Worm (Caenorhabditis elegans): ENCODE data around the gene clec-174.
"Not testable (repeated sequence)": the region's sequence is repeated elsewhere in the genome, so short reads cannot be mapped to it uniquely, and the experiment has no call there.

The clec-174 gene

ce11 chrIV:3960396-3960795 is 18.9 kb upstream of the clec-174 start, which contains the start of gene clec-75:
Gene clec-75 (plus strand): TSS chrIV:3960734.
- TF ChIP-seq pqm-1 (tag; optimal IDR thresholded peaks at IDR 0.05) (peak; percentile 73), daf-16 (GFP tag; optimal IDR thresholded peaks at IDR 0.05) (no peak), daf-16 (tag; optimal IDR thresholded peaks at IDR 0.05) (peak; percentile 67), nhr-28 (tag; optimal IDR thresholded peaks at IDR 0.05) (peak; percentile 43), dmd-6 (GFP tag; IDR thresholded peaks at IDR 0.05) (peak; percentile 29; the same call in 1 of the 2 replicates), dpl-1 (GFP tag; optimal IDR thresholded peaks at IDR 0.05) (no peak), spr-1 (tag; optimal IDR thresholded peaks at IDR 0.05) (no peak)

ce11 chrIV:3956705-3957104 is 15.2 kb upstream of the clec-174 start, which contains the start of gene clec-74:
Gene clec-74 (plus strand): TSS chrIV:3957005.
- TF ChIP-seq tag-97 (GFP tag; IDR thresholded peaks at IDR 0.05) (no peak), pqm-1 (tag; optimal IDR thresholded peaks at IDR 0.05) (no peak), sdz-12 (GFP tag; optimal IDR thresholded peaks at IDR 0.05) (no peak), daf-12 (tag; optimal IDR thresholded peaks at IDR 0.05) (no peak)

- TF ChIP-seq egl-43 (GFP tag; IDR thresholded peaks at IDR 0.05): no peak
- no peak for TF ChIP-seq ceh-20 (GFP tag; IDR thresholded peaks at IDR 0.05)
- TF ChIP-seq madf-9 (GFP tag; conservative IDR thresholded peaks at IDR 0.05): no peak
- TF ChIP-seq mxl-3 (GFP tag; optimal IDR thresholded peaks at IDR 0.05): no peak
- TF ChIP-seq attf-4 (tag; optimal IDR thresholded peaks at IDR 0.05): no peak
- no peak for TF ChIP-seq Y48G9A.11 (GFP tag; IDR thresholded peaks at IDR 0.05)
- no peak for TF ChIP-seq F26F4.8 (GFP tag; conservative IDR thresholded peaks at IDR 0.05)
- no peak for TF ChIP-seq ceh-44 (GFP tag; IDR thresholded peaks at IDR 0.05)
- no peak for TF ChIP-seq rbr-2 (tag; optimal IDR thresholded peaks at IDR 0.05)
- no peak for TF ChIP-seq spr-3 (GFP tag; optimal IDR thresholded peaks at IDR 0.05)
- no peak for TF ChIP-seq hmg-1.1 (GFP tag; IDR thresholded peaks at IDR 0.05)
- TF ChIP-seq lin-13 (GFP tag; optimal IDR thresholded peaks at IDR 0.05): no peak
- TF ChIP-seq lin-39 (tag; optimal IDR thresholded peaks at IDR 0.05): no peak
Measured at ce11 chrIV:3956095-3956494, 14.6 kb upstream of the clec-174 start, which contains the start of gene clec-73. Gene clec-73 (minus strand): TSS chrIV:3956195.

DNA sequence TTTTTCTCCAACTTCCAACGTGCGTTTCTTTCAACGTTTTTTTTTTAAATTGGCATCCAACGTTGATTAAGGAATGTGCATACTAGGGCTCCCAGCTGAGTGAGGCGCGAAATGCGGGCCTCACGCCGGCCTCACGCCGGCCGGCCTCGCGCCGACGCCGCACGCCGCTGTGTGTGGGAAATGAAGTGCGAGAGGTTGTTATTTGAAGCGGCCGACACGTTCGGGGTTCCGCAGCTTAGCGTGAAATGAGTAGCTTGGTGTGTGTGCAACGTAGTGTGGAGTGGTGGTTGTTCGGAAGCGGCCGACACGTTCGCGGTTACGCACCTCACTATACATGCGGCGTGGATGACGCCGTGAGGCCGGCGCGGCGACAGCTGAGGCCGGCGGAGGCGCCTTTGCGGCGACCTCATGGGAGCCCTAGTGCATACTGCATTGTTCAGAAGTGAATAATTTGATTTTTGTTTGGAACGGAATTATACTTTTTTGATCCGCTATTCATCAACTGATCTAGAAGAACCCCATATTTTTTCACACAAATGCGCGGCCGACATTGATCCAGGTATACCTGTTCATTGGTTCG is 6.0 kb upstream of the clec-174 start:
- peak in 1 of 2 experiments; percentile 52 for TF ChIP-seq unc-62 (GFP tag; optimal IDR thresholded peaks at IDR 0.05 in 1 of 2)
- not testable (repeated sequence) for TF ChIP-seq unc-62 (tag; optimal IDR thresholded peaks at IDR 0.05)
- TF ChIP-seq egl-43 (GFP tag; IDR thresholded peaks at IDR 0.05): peak; percentile 48; the same call in 1 of the 2 replicates
- TF ChIP-seq snpc-1.2 (GFP tag; IDR thresholded peaks at IDR 0.05): 0 out of 2 replicates have a peak, but pooled peaks have one; percentile 40
- peak; percentile 92 for TF ChIP-seq set-16 (GFP tag; IDR thresholded peaks at IDR 0.05)
- 0 out of 2 replicates have a peak, but pooled peaks have one; percentile 6 for TF ChIP-seq Y48G9A.11 (GFP tag; IDR thresholded peaks at IDR 0.05)

ce11 chrIV:3944459-3944858 is 3.0 kb upstream of the clec-174 start, which contains the start of gene clec-72:
Gene clec-72 (plus strand): TSS chrIV:3944816.
- TF ChIP-seq rbr-2 (tag; optimal IDR thresholded peaks at IDR 0.05) (no peak), ZK546.5 (tag; optimal IDR thresholded peaks at IDR 0.05) (no peak), nhr-77 (tag; optimal IDR thresholded peaks at IDR 0.05) (peak; percentile 88), lim-7 (GFP tag; IDR thresholded peaks at IDR 0.05) (no peak), mxl-3 (GFP tag; optimal IDR thresholded peaks at IDR 0.05) (peak; percentile 5), nhr-48 (tag; optimal IDR thresholded peaks at IDR 0.05) (no peak), unc-62 (GFP tag; optimal IDR thresholded peaks at IDR 0.05 in 1 of 2) (peak in 1 of 2 experiments; percentile 51), unc-62 (tag; optimal IDR thresholded peaks at IDR 0.05) (no peak), hlh-11 (tag; optimal IDR thresholded peaks at IDR 0.05) (peak; percentile 66), egl-43 (GFP tag; IDR thresholded peaks at IDR 0.05) (no peak), madf-5 (GFP tag; IDR thresholded peaks at IDR 0.05) (no peak), tra-1 (GFP tag; IDR thresholded peaks at IDR 0.05) (0 out of 2 replicates have a peak, but pooled peaks have one; percentile 31), zag-1 (tag; optimal IDR thresholded peaks at IDR 0.05) (no peak), mdl-1 (tag; optimal IDR thresholded peaks at IDR 0.05) (peak in 1 of 2 experiments; percentile 50), mxl-2 (GFP tag; conservative IDR thresholded peaks at IDR 0.05) (no peak), F44E2.7 (GFP tag; IDR thresholded peaks at IDR 0.05) (no peak), Y75B8A.6 (GFP tag; IDR thresholded peaks at IDR 0.05) (0 out of 2 replicates have a peak, but pooled peaks have one; percentile 7), nhr-28 (tag; optimal IDR thresholded peaks at IDR 0.05) (peak; percentile 99), tag-97 (GFP tag; IDR thresholded peaks at IDR 0.05) (no peak), dmd-8 (GFP tag; IDR thresholded peaks at IDR 0.05) (no peak), spr-1 (tag; optimal IDR thresholded peaks at IDR 0.05) (no peak), php-3 (GFP tag; IDR thresholded peaks at IDR 0.05) (peak; percentile 34; the same call in 1 of the 2 replicates), daf-16 (GFP tag; optimal IDR thresholded peaks at IDR 0.05) (no peak), daf-16 (tag; optimal IDR thresholded peaks at IDR 0.05) (peak; percentile 97), ceh-82 (tag; optimal IDR thresholded peaks at IDR 0.05) (no peak)
